Fruit fly (Drosophila melanogaster): Measurements from ENCODE around the gene CG2794.

Gene CG2794

DNA sequence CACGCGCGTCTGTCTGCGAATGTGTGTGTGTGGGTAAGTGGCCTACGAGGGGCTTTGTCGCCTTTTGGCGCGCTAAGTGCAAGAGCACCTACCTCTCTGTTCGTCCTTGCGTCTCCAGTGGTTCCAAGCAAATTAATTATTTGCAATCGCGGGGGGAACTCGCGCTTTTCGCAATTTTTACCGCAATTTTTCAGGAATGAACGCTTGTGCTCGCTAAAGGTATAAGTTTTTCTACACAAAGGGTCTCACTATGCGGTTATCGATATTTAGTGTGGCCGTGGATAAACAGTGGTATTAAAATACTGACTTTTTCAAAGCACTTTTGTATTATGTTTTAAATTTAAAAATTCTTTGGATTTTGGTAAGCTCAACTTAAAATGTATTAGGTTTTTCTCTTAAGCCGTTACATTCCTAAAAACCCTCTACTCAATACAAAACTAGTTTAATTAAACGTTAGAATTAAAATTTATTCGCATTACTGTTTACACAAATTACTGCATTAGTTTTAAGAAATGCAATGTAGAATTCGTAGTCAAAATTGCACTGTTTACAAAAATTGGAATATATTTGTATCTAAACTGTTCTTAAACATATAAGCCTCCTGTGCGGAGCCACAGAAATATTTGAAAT, 21.5 kb upstream of the CG2794 start, which contains the start of gene lwr:
lwr (minus strand) TSS at position 243 of the 630 bp plus-strand sequence.
- TF ChIP-seq h (GFP tag; optimal IDR thresholded peaks at IDR 0.05) = no peak
- TF ChIP-seq dmrt93B (GFP tag; optimal IDR thresholded peaks at IDR 0.05) = no peak
- TF ChIP-seq CG9705 (GFP tag; optimal IDR thresholded peaks at IDR 0.05) = no peak
- peak; percentile 5 for TF ChIP-seq fru (GFP tag; optimal IDR thresholded peaks at IDR 0.05)
- TF ChIP-seq Rel (GFP tag; optimal IDR thresholded peaks at IDR 0.05) = no peak
- TF ChIP-seq Rel (tag; optimal IDR thresholded peaks at IDR 0.05) = peak; percentile 30
- TF ChIP-seq Myc (optimal IDR thresholded peaks at IDR 0.05) = no peak
- no peak for TF ChIP-seq usp (GFP tag; optimal IDR thresholded peaks at IDR 0.05)
- TF ChIP-seq Abd-B (GFP tag; optimal IDR thresholded peaks at IDR 0.05) = no peak
- peak in 1 of 2 experiments; percentile 9 for TF ChIP-seq foxo (GFP tag; optimal IDR thresholded peaks at IDR 0.05)
- TF ChIP-seq pan (optimal IDR thresholded peaks at IDR 0.05) = no peak
- no peak for TF ChIP-seq Jra (GFP tag; optimal IDR thresholded peaks at IDR 0.05)
- TF ChIP-seq Hr83 (GFP tag; optimal IDR thresholded peaks at IDR 0.05; ENCODE audit: poor library complexity, severe bottlenecking) = no peak

DNA sequence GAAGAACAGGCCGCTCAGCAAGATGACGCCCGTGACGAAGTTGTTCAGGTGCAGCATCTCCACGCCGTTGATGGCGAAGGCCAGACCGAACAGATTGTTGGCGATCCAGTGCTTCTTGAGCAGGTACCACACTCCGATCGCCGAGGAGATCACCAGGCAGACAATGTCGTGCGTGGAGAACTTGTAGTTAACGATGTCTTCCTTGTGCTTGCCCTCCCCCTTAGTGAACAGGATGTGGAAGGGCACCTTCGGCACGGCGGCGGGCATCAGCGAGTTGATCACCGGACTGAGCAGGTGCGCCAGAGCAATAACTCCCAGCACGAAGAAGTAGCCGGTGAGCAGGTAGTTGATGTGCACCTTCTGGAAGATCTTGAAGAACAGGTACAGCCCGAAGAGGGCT, 20.2 kb upstream of the CG2794 start:
- TF ChIP-seq rgr (GFP tag; optimal IDR thresholded peaks at IDR 0.05) (no peak), Hr83 (GFP tag; optimal IDR thresholded peaks at IDR 0.05; ENCODE audit: poor library complexity, severe bottlenecking) (no peak), ey (GFP tag; optimal IDR thresholded peaks at IDR 0.05) (no peak), CG32264 (GFP tag; optimal IDR thresholded peaks at IDR 0.05) (no peak), CG9705 (GFP tag; optimal IDR thresholded peaks at IDR 0.05) (no peak), Dfd (GFP tag; optimal IDR thresholded peaks at IDR 0.05) (no peak), dsf (GFP tag; optimal IDR thresholded peaks at IDR 0.05; ENCODE audit: borderline replicate concordance) (no peak), Dif (GFP tag; optimal IDR thresholded peaks at IDR 0.05; ENCODE audit: partially characterized antibody) (no peak), CrebA (GFP tag; optimal IDR thresholded peaks at IDR 0.05; ENCODE audit: borderline replicate concordance) (no peak)

dm6 chr2L:544444-545179, 19.4 kb upstream of the CG2794 start, which contains the start of the genes Spp and nAChRbeta3:
TSS of gene Spp (minus strand) at chr2L:544653.
TSS of gene nAChRbeta3 (plus strand) at chr2L:545129.
- TF ChIP-seq Dfd (GFP tag; optimal IDR thresholded peaks at IDR 0.05) (no peak), ey (GFP tag; optimal IDR thresholded peaks at IDR 0.05) (no peak), Rel (GFP tag; optimal IDR thresholded peaks at IDR 0.05) (no peak), Rel (tag; optimal IDR thresholded peaks at IDR 0.05) (peak; percentile 97)

dm6 chr2L:547978-548377, 16.0 kb upstream of the CG2794 start:
- TF ChIP-seq N (GFP tag; optimal IDR thresholded peaks at IDR 0.05) = peak; percentile 50
- no peak for TF ChIP-seq sv (GFP tag; optimal IDR thresholded peaks at IDR 0.05)

- no peak for TF ChIP-seq dmrt93B (GFP tag; optimal IDR thresholded peaks at IDR 0.05)
- no peak for TF ChIP-seq Myc (optimal IDR thresholded peaks at IDR 0.05)
- no peak for TF ChIP-seq Dif (GFP tag; optimal IDR thresholded peaks at IDR 0.05; ENCODE audit: partially characterized antibody)
- no peak for TF ChIP-seq Mio (GFP tag; optimal IDR thresholded peaks at IDR 0.05)
- TF ChIP-seq Jra (GFP tag; optimal IDR thresholded peaks at IDR 0.05) = no peak
- TF ChIP-seq br (GFP tag; optimal IDR thresholded peaks at IDR 0.05) = no peak
- TF ChIP-seq ey (GFP tag; optimal IDR thresholded peaks at IDR 0.05) = no peak
- no peak for TF ChIP-seq OdsH (GFP tag; optimal IDR thresholded peaks at IDR 0.05)
- TF ChIP-seq dsf (GFP tag; optimal IDR thresholded peaks at IDR 0.05; ENCODE audit: borderline replicate concordance) = no peak
- TF ChIP-seq brk (GFP tag; optimal IDR thresholded peaks at IDR 0.05) = no peak
- no peak for TF ChIP-seq GATAd (GFP tag; optimal IDR thresholded peaks at IDR 0.05)
- no peak for TF ChIP-seq HLH106 (tag; optimal IDR thresholded peaks at IDR 0.05)
- TF ChIP-seq Dfd (GFP tag; optimal IDR thresholded peaks at IDR 0.05) = no peak
- no peak for TF ChIP-seq fru (GFP tag; optimal IDR thresholded peaks at IDR 0.05)
- no peak for TF ChIP-seq sv (GFP tag; optimal IDR thresholded peaks at IDR 0.05)
- no peak for TF ChIP-seq woc (GFP tag; optimal IDR thresholded peaks at IDR 0.05)
Observed at dm6 chr2L:549637-550036, 14.3 kb upstream of the CG2794 start.
